Worm (Caenorhabditis elegans) whole organism, L2 larva: ENCODE measurements around the gene ZK488.6.

Experiments used
- F13H6.1 ChIP-seq: sonication (generic microtip); optimal IDR thresholded peaks from 2 replicates; lab custom pipeline; 2016; ENCODE audit warnings: missing genetic modification characterization, missing compliant biosample characterization
- alr-1 ChIP-seq: fragments of 150-350 bp; optimal IDR thresholded peaks from 2 replicates; lab custom pipeline; 2014; ENCODE audit warnings: missing biosample characterization, missing genetic modification characterization
- mab-5 ChIP-seq: fragments of 150-350 bp; optimal IDR thresholded peaks from 2 replicates; lab custom pipeline; 2014; ENCODE audit warnings: missing biosample characterization, missing genetic modification characterization
- sem-4 ChIP-seq: fragments of 150-350 bp; optimal IDR thresholded peaks from 2 replicates; lab custom pipeline; 2014; ENCODE audit warnings: missing biosample characterization, missing genetic modification reagents, missing genetic modification characterization
- unc-55 ChIP-seq: fragments of 150-350 bp; sonication (generic microtip); optimal IDR thresholded peaks from 3 replicates; lab custom pipeline; 2014; ENCODE audit warnings: missing biosample characterization, missing genetic modification reagents, missing genetic modification characterization

- TF ChIP-seq F13H6.1 (tag; lab: Kevin White, UChicago) (no peak), mab-5 (no peak), unc-55 (GFP tag; lab: Kevin White, UChicago) (no peak), sem-4 (tag; lab: Kevin White, UChicago) (no peak), alr-1 (tag; lab: Kevin White, UChicago) (no peak)
Observed at ce11 chrV:565984-566383, 24.3 kb upstream of the ZK488.6 start, which contains the start of gene sri-73.
